Worm (Caenorhabditis elegans) whole organism, mixed stage, embryonic: Measurements from ENCODE around the gene ptr-14.

ENCODE experiments used
- bed-3 ChIP-seq: fragments of 200-800 bp; sonication (Bioruptor generic); optimal IDR thresholded peaks from 3 replicates; lab custom pipeline; 2018; ENCODE audit warnings: mild to moderate bottlenecking, missing genetic modification characterization, moderate library complexity, missing compliant biosample characterization
- drap-1 ChIP-seq: fragments of 200-800 bp; sonication (Bioruptor generic); optimal IDR thresholded peaks from 3 replicates; lab custom pipeline; 2018; ENCODE audit warnings: mild to moderate bottlenecking, missing genetic modification characterization, missing compliant biosample characterization
- mep-1 ChIP-seq: fragments of 150-350 bp; optimal IDR thresholded peaks from 2 replicates; lab custom pipeline; 2017; ENCODE audit warnings: missing biosample characterization, missing genetic modification reagents, missing genetic modification characterization, inconsistent platforms
- nhr-28 ChIP-seq: fragments of 150-350 bp; optimal IDR thresholded peaks from 2 replicates; lab custom pipeline; 2014; ENCODE audit warnings: missing biosample characterization, missing genetic modification characterization
- nhr-76 ChIP-seq: sonication (generic microtip); optimal IDR thresholded peaks from 2 replicates; lab custom pipeline; 2017; ENCODE audit warnings: missing biosample characterization, missing genetic modification characterization
- snpc-4 ChIP-seq: fragments of 150-350 bp; optimal IDR thresholded peaks from 2 replicates; lab custom pipeline; 2014; ENCODE audit warnings: missing biosample characterization, missing genetic modification characterization
- unc-39 ChIP-seq: fragments of 150-350 bp; optimal IDR thresholded peaks from 2 replicates; lab custom pipeline; 2014; ENCODE audit warnings: missing biosample characterization, missing genetic modification characterization
- ztf-11 ChIP-seq: fragments of 150-350 bp; optimal IDR thresholded peaks from 2 replicates; lab custom pipeline; 2014; ENCODE audit warnings: missing biosample characterization, missing genetic modification characterization

- TF ChIP-seq nhr-76 (tag; lab: Kevin White, UChicago) (no peak), snpc-4 (tag; lab: Kevin White, UChicago) (no peak), drap-1 (no peak), ztf-11 (tag; lab: Kevin White, UChicago) (no peak), bed-3 (GFP tag; lab: Kevin White, UChicago) (no peak), nhr-28 (no peak), unc-39 (no peak), mep-1 (tag; lab: Kevin White, UChicago) (no peak)
These were observed 37.6 kb upstream of the ptr-14 start for ce11 chrIV:10577600-10577999.
